Fruit fly (Drosophila melanogaster) whole organism, embryonic: Measurements from ENCODE around the gene CG4629.

Source experiments
- Aef1 ChIP-seq: fragments of 200-800 bp; sonication (Bioruptor generic); IDR thresholded peaks from 3 replicates; pipeline ENCODE4 v1.3.6; 2022; ENCODE audit warnings: missing biosample characterization, missing genetic modification characterization
- CG10462 ChIP-seq: fragments of 200-800 bp; sonication (Bioruptor generic); optimal IDR thresholded peaks from 2 replicates; lab custom pipeline; 2016; ENCODE audit warnings: missing biosample characterization, missing genetic modification characterization
- CG11504 ChIP-seq: fragments of 200-800 bp; sonication (Bioruptor generic); optimal IDR thresholded peaks from 3 replicates; lab custom pipeline; 2019; ENCODE audit warnings: missing biosample characterization, mild to moderate bottlenecking, missing genetic modification characterization, moderate library complexity
- CG11560 ChIP-seq: fragments of 200-800 bp; sonication (Bioruptor generic); IDR thresholded peaks from 3 replicates; pipeline ENCODE4 v1.3.6; 2022; ENCODE audit warnings: missing biosample characterization, missing genetic modification characterization
- CG11723 ChIP-seq: fragments of 200-800 bp; sonication (Bioruptor generic); optimal IDR thresholded peaks from 2 replicates; lab custom pipeline; 2017; ENCODE audit warnings: missing biosample characterization, mild to moderate bottlenecking, missing genetic modification characterization
- CG12071 ChIP-seq: fragments of 200-800 bp; sonication (Bioruptor generic); optimal IDR thresholded peaks from 3 replicates; lab custom pipeline; 2018; ENCODE audit warnings: missing biosample characterization, mild to moderate bottlenecking, missing genetic modification characterization
- CG17361 ChIP-seq: fragments of 200-800 bp; sonication (Bioruptor generic); IDR thresholded peaks from 3 replicates; pipeline ENCODE4 v1.3.6; 2022; ENCODE audit warnings: missing biosample characterization, missing genetic modification characterization
- CG2199 ChIP-seq: fragments of 200-800 bp; sonication (Bioruptor generic); IDR thresholded peaks from 3 replicates; pipeline ENCODE4 v1.3.6; 2022; ENCODE audit warnings: missing biosample characterization, missing genetic modification characterization
- CG2875 ChIP-seq: fragments of 200-800 bp; sonication (Bioruptor generic); optimal IDR thresholded peaks from 2 replicates; lab custom pipeline; 2017; ENCODE audit warnings: missing biosample characterization, mild to moderate bottlenecking, missing genetic modification characterization, missing genetic modification reagents
- CG30403 ChIP-seq: fragments of 200-800 bp; sonication (Bioruptor generic); optimal IDR thresholded peaks from 3 replicates; lab custom pipeline; 2016; ENCODE audit warnings: missing biosample characterization, missing genetic modification characterization
- CG32532 ChIP-seq: fragments of 200-800 bp; sonication (Bioruptor generic); IDR thresholded peaks from 2 replicates; pipeline ENCODE4 v1.3.6; 2022; ENCODE audit warnings: missing biosample characterization, missing genetic modification characterization
- CG32772 ChIP-seq: fragments of 200-800 bp; sonication (Bioruptor generic); IDR thresholded peaks from 2 replicates; pipeline ENCODE4 v1.3.6; 2022; ENCODE audit warnings: missing biosample characterization, missing genetic modification characterization
- CG5180 ChIP-seq: fragments of 200-800 bp; sonication (Bioruptor generic); optimal IDR thresholded peaks from 3 replicates; lab custom pipeline; 2017; ENCODE audit warnings: missing biosample characterization, missing genetic modification characterization, mild to moderate bottlenecking, moderate library complexity, missing genetic modification reagents
- CG6654 ChIP-seq: fragments of 200-800 bp; sonication (Bioruptor generic); optimal IDR thresholded peaks from 2 replicates; lab custom pipeline; 2017; ENCODE audit warnings: missing biosample characterization, mild to moderate bottlenecking, missing genetic modification characterization
- CG7963 ChIP-seq: fragments of 200-800 bp; sonication (Bioruptor generic); IDR thresholded peaks from 3 replicates; pipeline ENCODE4 v1.3.6; 2022; ENCODE audit warnings: missing biosample characterization, missing genetic modification characterization; ENCODE audit not compliant: partially characterized antibody
- CG9609 ChIP-seq: fragments of 200-800 bp; sonication (Bioruptor generic); optimal IDR thresholded peaks from 3 replicates; lab custom pipeline; 2016; ENCODE audit warnings: missing biosample characterization, missing genetic modification characterization
- Dll ChIP-seq: fragments of 200-800 bp; sonication (Bioruptor generic); IDR thresholded peaks from 4 replicates; pipeline ENCODE4 v1.3.6; 2022; ENCODE audit warnings: missing biosample characterization, missing genetic modification characterization; ENCODE audit not compliant: partially characterized antibody
- GATAe ChIP-seq: fragments of 200-800 bp; sonication (Bioruptor generic); conservative IDR thresholded peaks from 2 replicates; pipeline ENCODE4 v1.3.6; 2022; ENCODE audit warnings: missing biosample characterization, missing genetic modification characterization
- HLHmδ ChIP-seq: fragments of 200-800 bp; sonication (Bioruptor generic); optimal IDR thresholded peaks from 2 replicates; lab custom pipeline; 2018; ENCODE audit warnings: missing biosample characterization, mild to moderate bottlenecking, missing genetic modification characterization, moderate library complexity
- Hmr ChIP-seq: fragments of 200-800 bp; sonication (Bioruptor generic); optimal IDR thresholded peaks from 3 replicates; lab custom pipeline; 2017; ENCODE audit warnings: mild to moderate bottlenecking, missing biosample characterization, missing genetic modification reagents, missing genetic modification characterization
- Lim3 ChIP-seq: fragments of 200-800 bp; sonication (Bioruptor generic); IDR thresholded peaks from 2 replicates; pipeline ENCODE4 v1.3.6; 2022; ENCODE audit warnings: missing biosample characterization, missing genetic modification characterization
- Optix ChIP-seq: fragments of 200-800 bp; sonication (Bioruptor generic); IDR thresholded peaks from 3 replicates; pipeline ENCODE4 v1.3.6; 2022; ENCODE audit warnings: missing biosample characterization, missing genetic modification characterization
- Scr ChIP-seq: fragments of 200-800 bp; sonication (Bioruptor generic); IDR thresholded peaks from 2 replicates; pipeline ENCODE4 v1.3.6; 2022; ENCODE audit warnings: missing biosample characterization, missing genetic modification characterization; ENCODE audit not compliant: partially characterized antibody
- Tbp ChIP-seq: fragments of >200 bp; optimal IDR thresholded peaks from 2 replicates; lab custom pipeline; 2018; ENCODE audit warnings: missing biosample characterization, missing genetic modification characterization
- Vsx1 ChIP-seq: fragments of 200-800 bp; sonication (Bioruptor generic); optimal IDR thresholded peaks from 2 replicates; lab custom pipeline; 2017; ENCODE audit warnings: missing biosample characterization, mild to moderate bottlenecking, missing genetic modification characterization, missing genetic modification reagents
- ab ChIP-seq: fragments of 200-800 bp; sonication (Bioruptor generic); optimal IDR thresholded peaks from 2 replicates; lab custom pipeline; 2016; ENCODE audit warnings: missing biosample characterization, missing genetic modification characterization
- bab2 ChIP-seq: fragments of 200-800 bp; sonication (Bioruptor generic); optimal IDR thresholded peaks from 2 replicates; lab custom pipeline; 2016; ENCODE audit warnings: missing biosample characterization, missing genetic modification characterization
- bbx ChIP-seq: fragments of 200-800 bp; sonication (Bioruptor generic); IDR thresholded peaks from 2 replicates; pipeline ENCODE4 v1.3.6; 2022; ENCODE audit warnings: missing biosample characterization, missing genetic modification characterization; ENCODE audit not compliant: partially characterized antibody
- btn ChIP-seq: fragments of 200-800 bp; sonication (Bioruptor generic); optimal IDR thresholded peaks from 2 replicates; lab custom pipeline; 2016; ENCODE audit warnings: missing biosample characterization, missing genetic modification characterization
- chinmo ChIP-seq: fragments of 200-800 bp; sonication (Bioruptor generic); IDR thresholded peaks from 4 replicates; pipeline ENCODE4 v1.3.6; 2022; ENCODE audit warnings: missing biosample characterization, missing genetic modification characterization; ENCODE audit not compliant: partially characterized antibody
- croc ChIP-seq: fragments of 200-800 bp; sonication (Bioruptor generic); conservative IDR thresholded peaks from 3 replicates; pipeline ENCODE4 v1.3.6; 2022; ENCODE audit warnings: missing biosample characterization, missing genetic modification characterization
- crol ChIP-seq: fragments of 200-800 bp; sonication (Bioruptor generic); IDR thresholded peaks from 2 replicates; pipeline ENCODE4 v1.3.6; 2022; ENCODE audit warnings: missing biosample characterization, missing genetic modification characterization
- dmrt11E ChIP-seq: fragments of 200-800 bp; sonication (Bioruptor generic); optimal IDR thresholded peaks from 3 replicates; lab custom pipeline; 2018; ENCODE audit warnings: missing biosample characterization, mild to moderate bottlenecking, missing genetic modification characterization, moderate library complexity
- dmrt99B ChIP-seq: fragments of 200-800 bp; sonication (Bioruptor generic); optimal IDR thresholded peaks from 2 replicates; lab custom pipeline; 2018; ENCODE audit warnings: missing biosample characterization, mild to moderate bottlenecking, missing genetic modification characterization, moderate library complexity
- gfzf ChIP-seq: fragments of 200-800 bp; sonication (Bioruptor generic); optimal IDR thresholded peaks from 2 replicates; lab custom pipeline; 2016; ENCODE audit warnings: missing biosample characterization, mild to moderate bottlenecking, missing genetic modification characterization, moderate library complexity
- grn ChIP-seq: fragments of 200-800 bp; sonication (Bioruptor generic); optimal IDR thresholded peaks from 3 replicates; lab custom pipeline; 2017; ENCODE audit warnings: missing biosample characterization, missing genetic modification characterization
- hbn ChIP-seq: fragments of 200-800 bp; sonication (Bioruptor generic); IDR thresholded peaks from 2 replicates; pipeline ENCODE4 v1.3.6; 2022; ENCODE audit warnings: missing biosample characterization, missing genetic modification characterization; ENCODE audit not compliant: partially characterized antibody
- hkb ChIP-seq, 2 experiments: fragments of 200-800 bp in 1 of 2; fragments of >200 bp in 1 of 2; sonication (Bioruptor generic) in 1 of 2; IDR thresholded peaks in 1 of 2; optimal IDR thresholded peaks in 1 of 2; 2 replicates each; pipeline versions ENCODE4 v1.3.6 to Lab custom; 2017 to 2022; ENCODE audit warnings: missing biosample characterization in 1 of 2, missing genetic modification characterization in 1 of 2
- jing ChIP-seq: fragments of 200-800 bp; sonication (Bioruptor generic); optimal IDR thresholded peaks from 2 replicates; lab custom pipeline; 2018; ENCODE audit warnings: missing biosample characterization, mild to moderate bottlenecking, missing genetic modification characterization
- kah ChIP-seq: fragments of 200-800 bp; sonication (Bioruptor generic); optimal IDR thresholded peaks from 2 replicates; lab custom pipeline; 2018; ENCODE audit warnings: missing biosample characterization, mild to moderate bottlenecking, missing genetic modification characterization
- onecut ChIP-seq: fragments of 200-800 bp; sonication (Bioruptor generic); IDR thresholded peaks from 2 replicates; pipeline ENCODE4 v1.3.6; 2022; ENCODE audit warnings: missing biosample characterization, missing genetic modification characterization
- otp ChIP-seq: fragments of 200-800 bp; sonication (Bioruptor generic); IDR thresholded peaks from 3 replicates; pipeline ENCODE4, ENCODE4 v1.3.6; 2022; ENCODE audit warnings: missing biosample characterization, missing genetic modification characterization
- pan ChIP-seq, 4 experiments: fragments of >200 bp in 3 of 4; fragments of 200-800 bp in 1 of 4; sonication (Bioruptor generic) in 1 of 4; optimal IDR thresholded peaks in 3 of 4; IDR thresholded peaks in 1 of 4; 2 replicates each; pipeline versions ENCODE4 v1.3.6 to Lab custom; 2017 to 2022; ENCODE audit warnings: missing biosample characterization in 2 of 4, missing genetic modification characterization in 2 of 4, mixed read lengths in 1 of 4
- prd ChIP-seq, 3 experiments: fragments of >200 bp in 2 of 3; fragments of 200-800 bp in 1 of 3; sonication (Bioruptor generic) in 1 of 3; optimal IDR thresholded peaks in 2 of 3; IDR thresholded peaks in 1 of 3; 2 replicates in 2 of 3; 3 replicates in 1 of 3; pipeline versions ENCODE4 v1.3.6 to Lab custom; 2017 to 2022; ENCODE audit warnings: missing biosample characterization in 1 of 3, missing genetic modification characterization in 1 of 3
- toy ChIP-seq: fragments of 200-800 bp; sonication (Bioruptor generic); IDR thresholded peaks from 2 replicates; pipeline ENCODE4 v1.3.6; 2022; ENCODE audit warnings: missing biosample characterization, missing genetic modification characterization
- unpg ChIP-seq: fragments of 200-800 bp; sonication (Bioruptor generic); optimal IDR thresholded peaks from 3 replicates; lab custom pipeline; 2018; ENCODE audit warnings: missing biosample characterization, mild to moderate bottlenecking, missing genetic modification characterization, moderate library complexity
- wek ChIP-seq: fragments of 200-800 bp; sonication (Bioruptor generic); optimal IDR thresholded peaks from 3 replicates; lab custom pipeline; 2018; ENCODE audit warnings: missing biosample characterization, mild to moderate bottlenecking, missing genetic modification characterization, moderate library complexity
- zen ChIP-seq: fragments of 200-800 bp; sonication (Bioruptor generic); optimal IDR thresholded peaks from 3 replicates; lab custom pipeline; 2018; ENCODE audit warnings: missing biosample characterization, mild to moderate bottlenecking, missing genetic modification characterization, moderate library complexity

CG4629 gene

DNA sequence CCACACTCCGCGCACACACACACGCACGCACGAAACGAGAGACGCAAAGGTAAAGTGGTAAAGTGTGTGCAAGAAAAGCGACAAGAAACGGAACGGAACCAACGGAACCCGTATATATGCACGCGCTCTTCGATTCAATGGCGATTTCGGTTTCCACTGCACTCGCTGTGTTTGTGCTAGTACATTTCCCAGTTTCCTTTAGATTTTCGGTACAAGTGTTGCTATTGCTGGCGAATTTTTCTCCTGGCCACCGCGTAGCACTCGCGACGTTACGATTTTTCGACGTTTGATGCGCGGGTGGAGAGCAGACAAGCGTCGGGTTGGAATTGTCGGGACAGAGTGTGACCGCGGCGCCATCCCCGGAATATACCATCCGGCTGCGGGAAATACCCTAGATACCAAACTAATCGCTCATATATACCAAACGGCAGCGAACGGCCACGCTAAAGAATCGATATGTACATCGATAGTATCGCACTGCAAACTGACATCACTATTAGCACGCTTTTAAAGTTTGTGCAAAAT is 24.8 kb downstream of the CG4629 start, which contains the start of the genes S and ast:
S (minus strand) TSS at position 347 of the 525 bp plus-strand sequence.
ast (plus strand) TSS at position 480 of the 525 bp plus-strand sequence.
- TF ChIP-seq dmrt99B (tag; lab: Kevin White, UChicago) (no peak), onecut (GFP tag; lab: Robert Waterston, UW) (peak; percentile 23; the same call in 1 of the 2 replicates), hkb (optimal IDR thresholded peaks at IDR 0.05; lab: Kevin White, UChicago) (no peak), hkb (GFP tag; IDR thresholded peaks at IDR 0.05; lab: Robert Waterston, UW) (peak; percentile 52; the same call in 1 of the 2 replicates), Aef1 (no peak), chinmo (GFP tag; lab: Robert Waterston, UW) (peak; percentile 90; the same call in 3 of the 4 replicates), prd (optimal IDR thresholded peaks at IDR 0.05; lab: Kevin White, UChicago) (no peak), prd (GFP tag; IDR thresholded peaks at IDR 0.05; lab: Robert Waterston, UW) (no peak), jing (GFP tag; lab: Kevin White, UChicago) (no peak), CG11723 (GFP tag; lab: Kevin White, UChicago) (no peak), bab2 (no peak), CG9609 (GFP tag; lab: Kevin White, UChicago) (peak; percentile 26), ab (GFP tag; lab: Kevin White, UChicago) (no peak), Optix (GFP tag; lab: Robert Waterston, UW) (no peak), GATAe (GFP tag; lab: Robert Waterston, UW) (no peak), wek (GFP tag; lab: Kevin White, UChicago) (peak; percentile 12), HLHmδ (GFP tag; lab: Kevin White, UChicago) (peak; percentile 72), pan (optimal IDR thresholded peaks at IDR 0.05; lab: Kevin White, UChicago) (no peak), pan (GFP tag; optimal IDR thresholded peaks at IDR 0.05 in 1 of 2, IDR thresholded peaks at IDR 0.05 in 1 of 2) (no peak), croc (GFP tag; lab: Robert Waterston, UW) (no peak), grn (no peak), CG32532 (GFP tag; lab: Robert Waterston, UW) (peak; percentile 37; the same call in 1 of the 2 replicates), CG2199 (GFP tag; lab: Robert Waterston, UW) (0 out of 3 replicates have a peak, but pooled peaks have one; percentile 42), Dll (GFP tag; lab: Robert Waterston, UW) (peak; percentile 94), CG32772 (GFP tag; lab: Robert Waterston, UW) (no peak), kah (GFP tag; lab: Kevin White, UChicago) (no peak), zen (no peak), hbn (GFP tag; lab: Robert Waterston, UW) (peak; percentile 97), Lim3 (GFP tag; lab: Robert Waterston, UW) (no peak), CG17361 (GFP tag; lab: Robert Waterston, UW) (peak; percentile 29; the same call in 2 of the 3 replicates), dmrt11E (tag; lab: Kevin White, UChicago) (peak; percentile 2), Hmr (GFP tag; lab: Kevin White, UChicago) (peak; percentile 77), btn (no peak), CG5180 (GFP tag; lab: Kevin White, UChicago) (no peak), crol (GFP tag; lab: Robert Waterston, UW) (no peak), otp (GFP tag; lab: Robert Waterston, UW) (0 out of 3 replicates have a peak, but pooled peaks have one; percentile 12), Vsx1 (GFP tag; lab: Kevin White, UChicago) (peak; percentile 29), CG10462 (GFP tag; lab: Kevin White, UChicago) (no peak), toy (no peak), CG30403 (no peak), CG11504 (no peak), unpg (peak; percentile 25), gfzf (GFP tag; lab: Kevin White, UChicago) (peak; percentile 99), CG12071 (GFP tag; lab: Kevin White, UChicago) (no peak), Tbp (GFP tag; lab: Kevin White, UChicago) (no peak), bbx (GFP tag; lab: Robert Waterston, UW) (peak; percentile 98), CG11560 (tag; lab: Robert Waterston, UW) (peak; percentile 51; the same call in 2 of the 3 replicates), CG2875 (GFP tag; lab: Kevin White, UChicago) (peak; percentile 28), CG7963 (peak; percentile 92), Scr (GFP tag; lab: Robert Waterston, UW) (peak; percentile 97), CG6654 (GFP tag; lab: Kevin White, UChicago) (no peak)
